Worm (Caenorhabditis elegans): ENCODE results near the gene B0244.9.
A peak's percentile ranks its signal among the peaks of the same experiment; 100 is the strongest.

The B0244.9 gene

ce11 chrIII:5769726-5770235 is 39.0 kb upstream of the B0244.9 start, which contains the start of gene cutl-23 (continued):
- TF ChIP-seq ztf-25 (GFP tag; IDR thresholded peaks at IDR 0.05) (peak; percentile 70; the same call in 1 of the 2 replicates), pbrm-1 (GFP tag; IDR thresholded peaks at IDR 0.05) (peak; percentile 59; the same call in 1 of the 2 replicates), nfya-2 (GFP tag; IDR thresholded peaks at IDR 0.05) (no peak), madf-8 (GFP tag; conservative IDR thresholded peaks at IDR 0.05) (no peak), mes-4 (tag; optimal IDR thresholded peaks at IDR 0.05) (peak; percentile 1), ztf-6 (GFP tag; IDR thresholded peaks at IDR 0.05) (no peak), akir-1 (GFP tag; optimal IDR thresholded peaks at IDR 0.05) (no peak), ztf-22 (GFP tag; optimal IDR thresholded peaks at IDR 0.05) (no peak), Y79H2A.3 (GFP tag; conservative IDR thresholded peaks at IDR 0.05) (no peak), ets-4 (GFP tag; optimal IDR thresholded peaks at IDR 0.05) (no peak), egl-44 (GFP tag; IDR thresholded peaks at IDR 0.05) (no peak), nhr-80 (tag; optimal IDR thresholded peaks at IDR 0.05) (no peak), egl-18 (GFP tag; IDR thresholded peaks at IDR 0.05) (no peak), bed-1 (GFP tag; IDR thresholded peaks at IDR 0.05) (no peak), F57A8.1 (GFP tag; optimal IDR thresholded peaks at IDR 0.05) (no peak), let-607 (tag; optimal IDR thresholded peaks at IDR 0.05) (peak in 1 of 2 experiments; percentile 3), Y53F4B.3 (GFP tag; IDR thresholded peaks at IDR 0.05) (no peak), unc-62 (GFP tag; optimal IDR thresholded peaks at IDR 0.05) (no peak), mcd-1 (GFP tag; IDR thresholded peaks at IDR 0.05) (0 out of 2 replicates have a peak, but pooled peaks have one; percentile 19), dpff-1 (tag; optimal IDR thresholded peaks at IDR 0.05) (no peak), D2030.7 (GFP tag; IDR thresholded peaks at IDR 0.05) (peak; percentile 44; the same call in 1 of the 2 replicates), mel-28 (tag; optimal IDR thresholded peaks at IDR 0.05; ENCODE audit: borderline replicate concordance) (no peak), nfyb-1 (GFP tag; IDR thresholded peaks at IDR 0.05) (peak; percentile 67), K11D2.4 (GFP tag; IDR thresholded peaks at IDR 0.05) (no peak), aptf-2 (GFP tag; conservative IDR thresholded peaks at IDR 0.05) (no peak), tbp1 (GFP tag; optimal IDR thresholded peaks at IDR 0.05) (peak; percentile 94), nhr-90 (tag; optimal IDR thresholded peaks at IDR 0.05) (peak; percentile 73), ztf-18 (tag; optimal IDR thresholded peaks at IDR 0.05) (peak; percentile 77), ekl-4 (GFP tag; IDR thresholded peaks at IDR 0.05) (peak; percentile 66; the same call in 1 of the 2 replicates), C06A6.2 (GFP tag; conservative IDR thresholded peaks at IDR 0.05) (no peak), tlf-1 (GFP tag; optimal IDR thresholded peaks at IDR 0.05) (no peak), him-1 (tag; optimal IDR thresholded peaks at IDR 0.05) (peak; percentile 94), ceh-79 (tag; optimal IDR thresholded peaks at IDR 0.05) (no peak), rec-8 (tag; optimal IDR thresholded peaks at IDR 0.05) (peak; percentile 55 to 71), ama-1 (optimal IDR thresholded peaks at IDR 0.05) (no peak), ama-1 (GFP tag; optimal IDR thresholded peaks at IDR 0.05) (peak; percentile 61 to 74)

- TF ChIP-seq egl-44 (GFP tag; IDR thresholded peaks at IDR 0.05) (no peak), atf-7 (tag; optimal IDR thresholded peaks at IDR 0.05) (peak; percentile 43), ama-1 (optimal IDR thresholded peaks at IDR 0.05) (no peak), ama-1 (GFP tag; optimal IDR thresholded peaks at IDR 0.05) (peak in 1 of 2 experiments; percentile 13), bed-2 (GFP tag; IDR thresholded peaks at IDR 0.05) (no peak)
These were observed 33.2 kb upstream of the B0244.9 start for ce11 chrIII:5763988-5764387.
